Worm (Caenorhabditis elegans): ENCODE data around the gene zip-5.

zip-5 gene

ce11 chrV:13264245-13264644 is at the start of gene zip-5:
TSS of gene zip-5 (plus strand) at chrV:13264545.
- TF ChIP-seq sem-4 (tag; optimal IDR thresholded peaks at IDR 0.05): no peak
- no peak for TF ChIP-seq ZK546.5 (tag; optimal IDR thresholded peaks at IDR 0.05)
- TF ChIP-seq nhr-23 (tag; optimal IDR thresholded peaks at IDR 0.05): no peak
- TF ChIP-seq skn-1 (tag; optimal IDR thresholded peaks at IDR 0.05): no peak
- no peak for TF ChIP-seq F13H6.1 (tag; optimal IDR thresholded peaks at IDR 0.05)
- TF ChIP-seq nhr-25 (tag; optimal IDR thresholded peaks at IDR 0.05): no peak
- no peak for TF ChIP-seq lin-13 (GFP tag; optimal IDR thresholded peaks at IDR 0.05)
- TF ChIP-seq aly-2 (tag; optimal IDR thresholded peaks at IDR 0.05): no peak
- TF ChIP-seq C34F6.9 (tag; optimal IDR thresholded peaks at IDR 0.05): no peak
- TF ChIP-seq ztf-4 (tag; optimal IDR thresholded peaks at IDR 0.05): no peak
- TF ChIP-seq mdl-1 (tag; optimal IDR thresholded peaks at IDR 0.05): no peak
- TF ChIP-seq R02D3.7 (tag; optimal IDR thresholded peaks at IDR 0.05): no peak
- TF ChIP-seq nhr-11 (tag; optimal IDR thresholded peaks at IDR 0.05): no peak
- TF ChIP-seq nhr-21 (tag; optimal IDR thresholded peaks at IDR 0.05): no peak
- TF ChIP-seq snpc-4 (tag; optimal IDR thresholded peaks at IDR 0.05): no peak
- no peak for TF ChIP-seq dmd-4 (tag; optimal IDR thresholded peaks at IDR 0.05)
- no peak for TF ChIP-seq nhr-77 (tag; optimal IDR thresholded peaks at IDR 0.05)
- TF ChIP-seq unc-62 (GFP tag; optimal IDR thresholded peaks at IDR 0.05): no peak
- TF ChIP-seq alr-1 (tag; optimal IDR thresholded peaks at IDR 0.05): no peak
- TF ChIP-seq ztf-1 (GFP tag; conservative IDR thresholded peaks at IDR 0.05): no peak

- TF ChIP-seq lin-39 (tag; optimal IDR thresholded peaks at IDR 0.05): no peak
- TF ChIP-seq ceh-16 (tag; optimal IDR thresholded peaks at IDR 0.05): no peak
- TF ChIP-seq nhr-11 (tag; optimal IDR thresholded peaks at IDR 0.05): no peak
- TF ChIP-seq sma-9 (GFP tag; optimal IDR thresholded peaks at IDR 0.05): no peak
- no peak for TF ChIP-seq sma-9 (tag; optimal IDR thresholded peaks at IDR 0.05)
- no peak for TF ChIP-seq unc-55 (GFP tag; optimal IDR thresholded peaks at IDR 0.05)
- no peak for TF ChIP-seq alr-1 (tag; optimal IDR thresholded peaks at IDR 0.05)
- no peak for TF ChIP-seq nhr-77 (tag; optimal IDR thresholded peaks at IDR 0.05)
- no peak for TF ChIP-seq unc-62 (GFP tag; optimal IDR thresholded peaks at IDR 0.05)
- no peak for TF ChIP-seq nhr-237 (tag; optimal IDR thresholded peaks at IDR 0.05)
- TF ChIP-seq crh-2 (tag; optimal IDR thresholded peaks at IDR 0.05): no peak
- no peak for TF ChIP-seq nhr-25 (tag; optimal IDR thresholded peaks at IDR 0.05)
- no peak for TF ChIP-seq F13H6.1 (tag; optimal IDR thresholded peaks at IDR 0.05)
- no peak for TF ChIP-seq ZK546.5 (tag; optimal IDR thresholded peaks at IDR 0.05)
- TF ChIP-seq nhr-6 (tag; optimal IDR thresholded peaks at IDR 0.05): no peak
- TF ChIP-seq egl-27 (tag; optimal IDR thresholded peaks at IDR 0.05): no peak
- no peak for TF ChIP-seq dmd-4 (tag; optimal IDR thresholded peaks at IDR 0.05)
- TF ChIP-seq mab-5 (tag; optimal IDR thresholded peaks at IDR 0.05): no peak
Measured at ce11 chrV:13221066-13221465, 43.3 kb upstream of the zip-5 start.

ce11 chrV:13229538-13229937 is 34.8 kb upstream of the zip-5 start:
- TF ChIP-seq nhr-129 (tag; optimal IDR thresholded peaks at IDR 0.05): no peak
- TF ChIP-seq blmp-1 (tag; optimal IDR thresholded peaks at IDR 0.05; ENCODE audit: insufficient read depth): no peak
- TF ChIP-seq lsy-2 (tag; optimal IDR thresholded peaks at IDR 0.05): no peak
- no peak for TF ChIP-seq skn-1 (tag; optimal IDR thresholded peaks at IDR 0.05)
- no peak for TF ChIP-seq nhr-10 (tag; optimal IDR thresholded peaks at IDR 0.05)
- no peak for TF ChIP-seq alr-1 (tag; optimal IDR thresholded peaks at IDR 0.05)
- TF ChIP-seq snpc-4 (tag; optimal IDR thresholded peaks at IDR 0.05): no peak
- no peak for TF ChIP-seq fos-1 (tag; optimal IDR thresholded peaks at IDR 0.05)
- TF ChIP-seq ztf-4 (tag; optimal IDR thresholded peaks at IDR 0.05): no peak
- TF ChIP-seq unc-55 (GFP tag; optimal IDR thresholded peaks at IDR 0.05): no peak
- TF ChIP-seq nhr-21 (tag; optimal IDR thresholded peaks at IDR 0.05): no peak
- no peak for TF ChIP-seq ceh-16 (tag; optimal IDR thresholded peaks at IDR 0.05)
- no peak for TF ChIP-seq unc-62 (GFP tag; optimal IDR thresholded peaks at IDR 0.05)
- TF ChIP-seq elt-3 (tag; optimal IDR thresholded peaks at IDR 0.05): no peak
- no peak for TF ChIP-seq nhr-6 (tag; optimal IDR thresholded peaks at IDR 0.05)
- TF ChIP-seq mbf-1 (tag; optimal IDR thresholded peaks at IDR 0.05): no peak

ce11 chrV:13235313-13235712 is 29.0 kb upstream of the zip-5 start:
- TF ChIP-seq ztf-4 (tag; optimal IDR thresholded peaks at IDR 0.05): peak; percentile 24
- no peak for TF ChIP-seq lsy-2 (tag; optimal IDR thresholded peaks at IDR 0.05)
- no peak for TF ChIP-seq mdl-1 (tag; optimal IDR thresholded peaks at IDR 0.05)
- TF ChIP-seq skn-1 (tag; optimal IDR thresholded peaks at IDR 0.05): peak; percentile 55

Data from whole organism, L2 larva.